Worm (Caenorhabditis elegans): ENCODE measurements around the gene M03E7.3.

DNA sequence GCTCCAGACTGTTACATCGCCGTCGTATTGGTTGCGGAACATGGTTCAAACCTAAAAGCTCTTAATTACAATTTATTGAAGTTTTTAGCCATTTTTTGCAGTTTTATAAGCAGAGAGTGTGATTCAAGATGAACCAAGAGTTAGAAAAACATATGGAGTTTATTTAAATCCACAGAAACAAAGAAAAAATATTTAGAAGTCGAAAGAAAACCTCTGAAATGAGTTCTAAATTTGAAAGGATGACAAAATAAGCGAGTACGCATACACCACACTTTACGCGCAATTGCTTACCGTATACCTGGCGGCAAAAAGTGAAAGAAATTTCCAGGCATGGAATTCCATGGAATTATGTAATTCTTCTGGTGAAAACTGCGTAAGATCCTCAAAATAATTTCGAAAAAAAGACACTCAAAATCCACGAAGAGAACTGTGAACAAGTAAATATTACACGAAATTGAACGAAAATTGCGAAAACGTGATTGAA lies 30.5 kb upstream of the M03E7.3 start, which contains the start of gene pas-6:
- TF ChIP-seq unc-130 (GFP tag; optimal IDR thresholded peaks at IDR 0.05) = no peak
- no peak for TF ChIP-seq ama-1 (optimal IDR thresholded peaks at IDR 0.05)
- TF ChIP-seq ama-1 (GFP tag; optimal IDR thresholded peaks at IDR 0.05) = no peak

All from whole organism, young adult.